Worm (Caenorhabditis elegans) whole organism, L2 larva: ENCODE results near the gene tsen-34.

Experiments used
- Y55F3AM.14 ChIP-seq: fragments of 200-800 bp; sonication (Bioruptor generic); optimal IDR thresholded peaks from 2 replicates; lab custom pipeline; 2018; ENCODE audit warnings: mild to moderate bottlenecking, missing genetic modification characterization, missing compliant biosample characterization
- alr-1 ChIP-seq: fragments of 150-350 bp; optimal IDR thresholded peaks from 2 replicates; lab custom pipeline; 2014; ENCODE audit warnings: missing biosample characterization, missing genetic modification characterization
- aly-2 ChIP-seq: fragments of 150-350 bp; optimal IDR thresholded peaks from 2 replicates; lab custom pipeline; 2014; ENCODE audit warnings: missing biosample characterization, missing genetic modification characterization
- ceh-16 ChIP-seq: fragments of 150-350 bp; optimal IDR thresholded peaks from 2 replicates; lab custom pipeline; 2014; ENCODE audit warnings: missing biosample characterization, missing genetic modification characterization
- ceh-82 ChIP-seq: fragments of 150-350 bp; optimal IDR thresholded peaks from 2 replicates; lab custom pipeline; 2014; ENCODE audit warnings: missing biosample characterization, missing genetic modification characterization
- elt-3 ChIP-seq: sonication (generic microtip); optimal IDR thresholded peaks from 2 replicates; lab custom pipeline; 2017; ENCODE audit warnings: missing biosample characterization, missing genetic modification characterization
- lin-13 ChIP-seq: fragments of 150-350 bp; optimal IDR thresholded peaks from 2 replicates; lab custom pipeline; 2014; ENCODE audit warnings: missing biosample characterization, missing genetic modification reagents, missing genetic modification characterization
- nhr-11 ChIP-seq: fragments of 150-350 bp; optimal IDR thresholded peaks from 2 replicates; lab custom pipeline; 2014; ENCODE audit warnings: missing biosample characterization, missing genetic modification characterization
- nhr-21 ChIP-seq: fragments of 150-350 bp; optimal IDR thresholded peaks from 2 replicates; lab custom pipeline; 2014; ENCODE audit warnings: missing biosample characterization, missing genetic modification characterization
- nhr-237 ChIP-seq: fragments of 150-350 bp; optimal IDR thresholded peaks from 2 replicates; lab custom pipeline; 2014; ENCODE audit warnings: missing biosample characterization, missing genetic modification characterization
- nhr-25 ChIP-seq: fragments of 150-350 bp; sonication (generic microtip); optimal IDR thresholded peaks from 3 replicates; lab custom pipeline; 2014; ENCODE audit warnings: missing biosample characterization, missing genetic modification characterization

DNA sequence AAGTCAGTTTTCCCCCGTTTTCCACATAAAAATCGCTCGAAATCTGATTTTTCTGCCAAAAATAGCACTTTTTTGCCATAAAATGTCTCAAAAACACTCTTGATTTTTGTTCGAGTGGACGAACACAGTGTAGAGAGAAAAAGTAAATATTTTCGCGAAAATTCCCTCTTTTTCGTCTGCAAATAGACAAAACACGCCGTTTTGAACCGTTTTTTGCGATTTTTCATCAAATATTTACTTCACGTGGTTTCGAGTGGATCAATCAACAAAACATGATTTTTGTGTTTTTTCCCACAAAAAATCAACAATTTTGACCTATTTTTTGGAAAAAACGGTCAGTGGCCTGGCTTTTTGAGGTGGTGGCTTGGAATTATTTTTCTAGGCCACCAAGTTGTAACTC is 30.8 kb downstream of the tsen-34 start:
- TF ChIP-seq nhr-25 (no peak), ceh-16 (tag; lab: Kevin White, UChicago) (no peak), ceh-82 (tag; lab: Kevin White, UChicago) (no peak), lin-13 (no peak), nhr-237 (no peak), Y55F3AM.14 (no peak), nhr-11 (tag; lab: Kevin White, UChicago) (no peak), nhr-21 (tag; lab: Kevin White, UChicago) (no peak), alr-1 (tag; lab: Kevin White, UChicago) (no peak), elt-3 (no peak), aly-2 (no peak)
